Fruit fly (Drosophila melanogaster) whole organism, prepupa: ENCODE measurements around the gene IFT54.
A peak's percentile ranks its signal among the peaks of the same experiment; 100 is the strongest.

Experiments
- CG10669 ChIP-seq: fragments of 200-800 bp; sonication (Bioruptor generic); optimal IDR thresholded peaks from 3 replicates; lab custom pipeline; 2018; ENCODE audit warnings: missing biosample characterization, mild to moderate bottlenecking, missing genetic modification characterization, moderate library complexity
- CG11294 ChIP-seq: fragments of 200-800 bp; sonication (Bioruptor generic); IDR thresholded peaks from 2 replicates; pipeline ENCODE4 v1.3.6; 2022; ENCODE audit warnings: missing biosample characterization, missing genetic modification characterization
- CG11762 ChIP-seq: fragments of 200-800 bp; sonication (Bioruptor generic); optimal IDR thresholded peaks from 3 replicates; lab custom pipeline; 2016; ENCODE audit warnings: missing biosample characterization, missing genetic modification characterization; ENCODE audit not compliant: insufficient read depth
- CG15336 ChIP-seq: fragments of 200-800 bp; sonication (Bioruptor generic); IDR thresholded peaks from 2 replicates; pipeline ENCODE4 v1.3.6; 2022; ENCODE audit warnings: missing biosample characterization, missing genetic modification characterization
- CG3032 ChIP-seq: fragments of 200-800 bp; optimal IDR thresholded peaks from 2 replicates; lab custom pipeline; 2019; ENCODE audit warnings: missing biosample characterization, mild to moderate bottlenecking, missing genetic modification characterization, moderate library complexity
- CG31627 ChIP-seq: fragments of 200-800 bp; sonication (Bioruptor generic); optimal IDR thresholded peaks from 3 replicates; lab custom pipeline; 2016; ENCODE audit warnings: missing biosample characterization, missing genetic modification characterization
- CG32006 ChIP-seq: fragments of 200-800 bp; sonication (Bioruptor generic); optimal IDR thresholded peaks from 3 replicates; lab custom pipeline; 2017; ENCODE audit warnings: missing biosample characterization, mild to moderate bottlenecking, missing genetic modification characterization
- CG3919 ChIP-seq: fragments of 200-800 bp; sonication (Bioruptor generic); optimal IDR thresholded peaks from 3 replicates; lab custom pipeline; 2016; ENCODE audit warnings: missing biosample characterization, missing genetic modification characterization
- CG6163 ChIP-seq: fragments of 200-800 bp; sonication (Bioruptor generic); IDR thresholded peaks from 3 replicates; pipeline ENCODE4 v1.3.6; 2022; ENCODE audit warnings: missing biosample characterization, missing genetic modification characterization
- CG6808 ChIP-seq: fragments of 200-800 bp; sonication (Bioruptor generic); optimal IDR thresholded peaks from 3 replicates; lab custom pipeline; 2017; ENCODE audit warnings: missing biosample characterization, missing genetic modification characterization, mild to moderate bottlenecking, moderate library complexity, missing genetic modification reagents
- CG7368 ChIP-seq: fragments of 200-800 bp; sonication (Bioruptor generic); optimal IDR thresholded peaks from 3 replicates; lab custom pipeline; 2016; ENCODE audit warnings: missing biosample characterization, missing genetic modification characterization
- CG8319 ChIP-seq: fragments of 200-800 bp; sonication (Bioruptor generic); optimal IDR thresholded peaks from 3 replicates; lab custom pipeline; 2016; ENCODE audit warnings: missing biosample characterization, missing genetic modification characterization
- CG8632 ChIP-seq: fragments of 200-800 bp; sonication (Bioruptor generic); optimal IDR thresholded peaks from 3 replicates; lab custom pipeline; 2016; ENCODE audit warnings: missing biosample characterization, missing genetic modification characterization
- CG9139 ChIP-seq: fragments of 200-800 bp; sonication (Bioruptor generic); optimal IDR thresholded peaks from 3 replicates; lab custom pipeline; 2017; ENCODE audit warnings: missing biosample characterization, mild to moderate bottlenecking, missing genetic modification characterization
- Eip78C ChIP-seq: fragments of 200-800 bp; sonication (Bioruptor generic); peaks from one replicate; lab custom pipeline; 2016; ENCODE audit warnings: missing biosample characterization, missing genetic modification characterization
- Eip93F ChIP-seq: fragments of 200-800 bp; sonication (Bioruptor generic); optimal IDR thresholded peaks from 2 replicates; lab custom pipeline; 2016; ENCODE audit warnings: missing biosample characterization, mild to moderate bottlenecking, missing genetic modification characterization
- Ets21C ChIP-seq: fragments of 200-800 bp; sonication (Bioruptor generic); optimal IDR thresholded peaks from 3 replicates; lab custom pipeline; 2016; ENCODE audit warnings: missing biosample characterization, missing genetic modification characterization
- Ets96B ChIP-seq: fragments of 200-800 bp; optimal IDR thresholded peaks from 2 replicates; lab custom pipeline; 2019; ENCODE audit warnings: missing biosample characterization, mild to moderate bottlenecking, missing genetic modification characterization, moderate library complexity
- Gug ChIP-seq: fragments of 200-800 bp; sonication (Bioruptor generic); IDR thresholded peaks from 2 replicates; pipeline ENCODE4 v1.3.6; 2022; ENCODE audit warnings: missing biosample characterization, missing genetic modification characterization
- Hr4 ChIP-seq: fragments of 200-800 bp; sonication (Bioruptor generic); optimal IDR thresholded peaks from 3 replicates; lab custom pipeline; 2016; ENCODE audit warnings: missing biosample characterization, missing genetic modification characterization
- Lpt ChIP-seq: fragments of 200-800 bp; sonication (Bioruptor generic); optimal IDR thresholded peaks from 3 replicates; lab custom pipeline; 2016; ENCODE audit warnings: missing biosample characterization, missing genetic modification characterization
- Met ChIP-seq: fragments of 200-800 bp; sonication (Bioruptor generic); optimal IDR thresholded peaks from 3 replicates; lab custom pipeline; 2016; ENCODE audit warnings: missing biosample characterization, missing genetic modification characterization
- OdsH ChIP-seq: fragments of 200-800 bp; sonication (Bioruptor generic); optimal IDR thresholded peaks from 3 replicates; lab custom pipeline; 2016; ENCODE audit warnings: missing biosample characterization, missing genetic modification characterization
- Smox ChIP-seq: fragments of 200-800 bp; sonication (Bioruptor generic); optimal IDR thresholded peaks from 3 replicates; lab custom pipeline; 2016; ENCODE audit warnings: missing biosample characterization, missing genetic modification characterization
- Sox15 ChIP-seq: fragments of 200-800 bp; sonication (Bioruptor generic); optimal IDR thresholded peaks from 3 replicates; lab custom pipeline; 2016; ENCODE audit warnings: missing biosample characterization, missing genetic modification characterization
- acj6 ChIP-seq: fragments of 200-800 bp; sonication (Bioruptor generic); optimal IDR thresholded peaks from 3 replicates; lab custom pipeline; 2016; ENCODE audit warnings: missing biosample characterization, missing genetic modification characterization
- esn ChIP-seq: fragments of 200-800 bp; sonication (Bioruptor generic); optimal IDR thresholded peaks from 2 replicates; lab custom pipeline; 2016; ENCODE audit warnings: missing biosample characterization, mild to moderate bottlenecking, missing genetic modification characterization, moderate library complexity
- fd85E ChIP-seq: fragments of 200-800 bp; sonication (Bioruptor generic); optimal IDR thresholded peaks from 3 replicates; lab custom pipeline; 2016; ENCODE audit warnings: missing biosample characterization, missing genetic modification characterization
- fkh ChIP-seq: fragments of 200-800 bp; sonication (Bioruptor generic); optimal IDR thresholded peaks from 3 replicates; lab custom pipeline; 2017; ENCODE audit warnings: missing biosample characterization, mild to moderate bottlenecking, missing genetic modification characterization, moderate library complexity
- net ChIP-seq: fragments of 200-800 bp; sonication (Bioruptor generic); optimal IDR thresholded peaks from 3 replicates; lab custom pipeline; 2016; ENCODE audit warnings: missing biosample characterization, missing genetic modification characterization
- pdm3 ChIP-seq: fragments of 200-800 bp; sonication (Bioruptor generic); optimal IDR thresholded peaks from 3 replicates; lab custom pipeline; 2016; ENCODE audit warnings: missing biosample characterization, missing genetic modification characterization
- salr ChIP-seq, 2 experiments: fragments of 200-800 bp; sonication (Bioruptor generic); optimal IDR thresholded peaks; 3 replicates each; lab custom pipeline; 2016 to 2018; ENCODE audit warnings: missing biosample characterization in 2 of 2, missing genetic modification characterization in 2 of 2, mild to moderate bottlenecking in 1 of 2
- spab ChIP-seq: fragments of 200-800 bp; sonication (Bioruptor generic); optimal IDR thresholded peaks from 2 replicates; lab custom pipeline; 2017; ENCODE audit warnings: missing biosample characterization, mild to moderate bottlenecking, missing genetic modification characterization, missing genetic modification reagents
- ss ChIP-seq, 2 experiments: fragments of 200-800 bp; sonication (Bioruptor generic); optimal IDR thresholded peaks; 2 replicates in 1 of 2; 3 replicates in 1 of 2; lab custom pipeline; 2017 to 2018; ENCODE audit warnings: mild to moderate bottlenecking in 2 of 2, missing biosample characterization in 2 of 2, missing genetic modification characterization in 2 of 2, moderate library complexity in 1 of 2
- svp ChIP-seq: fragments of 200-800 bp; sonication (Bioruptor generic); peaks from one replicate; lab custom pipeline; 2016; ENCODE audit warnings: missing biosample characterization, missing genetic modification characterization
- topi ChIP-seq: fragments of 200-800 bp; sonication (Bioruptor generic); optimal IDR thresholded peaks from 3 replicates; lab custom pipeline; 2016; ENCODE audit warnings: missing biosample characterization, missing genetic modification characterization

Gene IFT54

dm6 chr3R:14346838-14347745, 44.9 kb downstream of the IFT54 start (continued):
- TF ChIP-seq pdm3 (GFP tag; lab: Kevin White, UChicago) (peak; percentile 60), net (GFP tag; lab: Kevin White, UChicago) (peak; percentile 20), acj6 (GFP tag; lab: Kevin White, UChicago) (peak; percentile 52), CG3919 (GFP tag; lab: Kevin White, UChicago) (peak; percentile 45), topi (GFP tag; lab: Kevin White, UChicago) (peak; percentile 23), CG31627 (no peak), Eip93F (GFP tag; lab: Kevin White, UChicago) (no peak), CG6163 (GFP tag; lab: Robert Waterston, UW) (0 out of 3 replicates have a peak, but pooled peaks have one; percentile 5), CG8319 (GFP tag; lab: Kevin White, UChicago) (no peak), CG9139 (GFP tag; lab: Kevin White, UChicago) (no peak), Ets96B (peak; percentile 34), salr (GFP tag; optimal IDR thresholded peaks at IDR 0.05; lab: Kevin White, UChicago) (peak in 1 of 2 experiments; percentile 51), svp (peak; percentile 63)

- TF ChIP-seq CG11294 (GFP tag; lab: Robert Waterston, UW) (no peak), pdm3 (GFP tag; lab: Kevin White, UChicago) (no peak), Ets21C (no peak), Eip78C (peak; percentile 67)
- TF ChIP-seq, all 60 proteins: peak for 1
These were observed 46.3 kb downstream of the IFT54 start for dm6 chr3R:14348480-14348879.

- TF ChIP-seq CG6808 (GFP tag; lab: Kevin White, UChicago) = no peak
- no peak for TF ChIP-seq acj6 (GFP tag; lab: Kevin White, UChicago)
- no peak for TF ChIP-seq CG8632 (GFP tag; lab: Kevin White, UChicago)
- no peak for TF ChIP-seq CG32006 (GFP tag; lab: Kevin White, UChicago)
- TF ChIP-seq Gug (GFP tag; lab: Robert Waterston, UW) = no peak
- no peak for TF ChIP-seq OdsH (GFP tag; lab: Kevin White, UChicago)
- TF ChIP-seq CG11294 (GFP tag; lab: Robert Waterston, UW) = no peak
- no peak for TF ChIP-seq Lpt (GFP tag; lab: Kevin White, UChicago)
- no peak for TF ChIP-seq CG7368
- TF ChIP-seq CG31627 = no peak
- peak; percentile 20 for TF ChIP-seq Met
- no peak for TF ChIP-seq fd85E (GFP tag; lab: Kevin White, UChicago)
- no peak for TF ChIP-seq CG11762 (GFP tag; lab: Kevin White, UChicago)
- TF ChIP-seq CG3032 (tag; lab: Kevin White, UChicago) = no peak
- TF ChIP-seq topi (GFP tag; lab: Kevin White, UChicago) = peak; percentile 5
- no peak for TF ChIP-seq CG10669
- no peak for TF ChIP-seq esn (GFP tag; lab: Kevin White, UChicago)
- no peak for TF ChIP-seq Sox15 (GFP tag; lab: Kevin White, UChicago)
- peak; percentile 48 for TF ChIP-seq Eip78C
- no peak for TF ChIP-seq ss (GFP tag; optimal IDR thresholded peaks at IDR 0.05; lab: Kevin White, UChicago)
- no peak for TF ChIP-seq CG15336 (GFP tag; lab: Robert Waterston, UW)
- TF ChIP-seq Smox (GFP tag; lab: Kevin White, UChicago) = no peak
- no peak for TF ChIP-seq spab (GFP tag; lab: Kevin White, UChicago)
- no peak for TF ChIP-seq salr (GFP tag; optimal IDR thresholded peaks at IDR 0.05; lab: Kevin White, UChicago)
- no peak for TF ChIP-seq fkh (GFP tag; lab: Kevin White, UChicago)
- TF ChIP-seq Hr4 (GFP tag; lab: Kevin White, UChicago) = no peak
These were observed 49.2 kb downstream of the IFT54 start for dm6 chr3R:14351418-14351817.
